Worm (Caenorhabditis elegans): ENCODE measurements around the gene pqbp-1.1.
A peak's percentile ranks its signal among the peaks of the same experiment; 100 is the strongest.

Gene pqbp-1.1

ce11 chrIV:240257-240754, 21.2 kb downstream of the pqbp-1.1 start, which contains the start of the genes fnta-1 and cogc-8 (continued):
- TF ChIP-seq ceh-31 (tag; optimal IDR thresholded peaks at IDR 0.05) (peak; percentile 12), hlh-15 (tag; optimal IDR thresholded peaks at IDR 0.05) (no peak), ttx-3 (tag; optimal IDR thresholded peaks at IDR 0.05) (no peak), ceh-6 (GFP tag; optimal IDR thresholded peaks at IDR 0.05) (no peak), hlh-8 (tag; optimal IDR thresholded peaks at IDR 0.05) (no peak)

ce11 chrIV:237350-237749, 24.1 kb downstream of the pqbp-1.1 start, which contains the start of gene ints-13:
ints-13 (minus strand) TSS chrIV:237450.
- TF ChIP-seq ceh-34 (tag; optimal IDR thresholded peaks at IDR 0.05), result no peak
- TF ChIP-seq unc-3 (GFP tag; conservative IDR thresholded peaks at IDR 0.05), result no peak
- no peak for TF ChIP-seq unc-3 (tag; optimal IDR thresholded peaks at IDR 0.05)
- TF ChIP-seq ttx-3 (tag; optimal IDR thresholded peaks at IDR 0.05), result no peak
- no peak for TF ChIP-seq fkh-6 (tag; optimal IDR thresholded peaks at IDR 0.05)
- TF ChIP-seq ceh-24 (tag; optimal IDR thresholded peaks at IDR 0.05), result no peak
- TF ChIP-seq fkh-10 (GFP tag; optimal IDR thresholded peaks at IDR 0.05), result no peak
- no peak for TF ChIP-seq ref-2 (tag; optimal IDR thresholded peaks at IDR 0.05)
- TF ChIP-seq pros-1 (tag; optimal IDR thresholded peaks at IDR 0.05), result no peak
- no peak for TF ChIP-seq ahr-1 (tag; optimal IDR thresholded peaks at IDR 0.05)
- no peak for TF ChIP-seq T23F11.4 (GFP tag; optimal IDR thresholded peaks at IDR 0.05)
- no peak for TF ChIP-seq nfya-1 (tag; optimal IDR thresholded peaks at IDR 0.05)
- no peak for TF ChIP-seq sox-4 (tag; optimal IDR thresholded peaks at IDR 0.05)
- TF ChIP-seq K02D7.2 (tag; optimal IDR thresholded peaks at IDR 0.05), result no peak
- TF ChIP-seq hlh-30 (tag; optimal IDR thresholded peaks at IDR 0.05; ENCODE audit: insufficient read depth), result no peak
- no peak for TF ChIP-seq che-1 (tag; optimal IDR thresholded peaks at IDR 0.05)
- TF ChIP-seq unc-42 (tag; optimal IDR thresholded peaks at IDR 0.05), result no peak
- no peak for TF ChIP-seq zip-5 (tag; optimal IDR thresholded peaks at IDR 0.05)
- no peak for TF ChIP-seq ceh-6 (GFP tag; optimal IDR thresholded peaks at IDR 0.05)
- TF ChIP-seq unc-86 (tag; optimal IDR thresholded peaks at IDR 0.05), result no peak

ce11 chrIV:236138-236537, 25.3 kb downstream of the pqbp-1.1 start:
- TF ChIP-seq ets-4 (tag; optimal IDR thresholded peaks at IDR 0.05) (no peak), ceh-22 (tag; optimal IDR thresholded peaks at IDR 0.05) (no peak), tbx-2 (tag; optimal IDR thresholded peaks at IDR 0.05) (no peak), npax-4 (tag; optimal IDR thresholded peaks at IDR 0.05) (no peak), Y22D7AL.16 (tag; optimal IDR thresholded peaks at IDR 0.05) (no peak), ztf-16 (tag; optimal IDR thresholded peaks at IDR 0.05) (no peak), odd-2 (tag; optimal IDR thresholded peaks at IDR 0.05) (no peak), ref-2 (tag; optimal IDR thresholded peaks at IDR 0.05) (no peak), fkh-6 (tag; optimal IDR thresholded peaks at IDR 0.05) (no peak), ceh-18 (tag; optimal IDR thresholded peaks at IDR 0.05) (no peak), C08G9.2 (tag; optimal IDR thresholded peaks at IDR 0.05) (no peak), hlh-8 (tag; optimal IDR thresholded peaks at IDR 0.05) (no peak), ceh-9 (tag; optimal IDR thresholded peaks at IDR 0.05) (no peak), ceh-45 (GFP tag; IDR thresholded peaks at IDR 0.05) (no peak), fax-1 (tag; optimal IDR thresholded peaks at IDR 0.05) (no peak), ceh-19 (GFP tag; optimal IDR thresholded peaks at IDR 0.05) (no peak), pax-1 (tag; optimal IDR thresholded peaks at IDR 0.05) (no peak), unc-55 (GFP tag; optimal IDR thresholded peaks at IDR 0.05) (no peak)

ce11 chrIV:231673-232072, 29.8 kb downstream of the pqbp-1.1 start, which contains the start of gene gtf-2H1:
gtf-2H1 (minus strand) TSS chrIV:231773.
- TF ChIP-seq lin-11 (tag; optimal IDR thresholded peaks at IDR 0.05) (no peak), nhr-11 (tag; optimal IDR thresholded peaks at IDR 0.05) (no peak), K02D7.2 (tag; optimal IDR thresholded peaks at IDR 0.05) (no peak), eyg-1 (tag; optimal IDR thresholded peaks at IDR 0.05) (no peak), fax-1 (tag; optimal IDR thresholded peaks at IDR 0.05) (no peak), ceh-45 (GFP tag; IDR thresholded peaks at IDR 0.05) (no peak), pha-4 (tag; optimal IDR thresholded peaks at IDR 0.05) (no peak), mec-3 (tag; optimal IDR thresholded peaks at IDR 0.05; ENCODE audit: borderline replicate concordance) (no peak), ceh-9 (tag; optimal IDR thresholded peaks at IDR 0.05) (no peak), unc-3 (GFP tag; conservative IDR thresholded peaks at IDR 0.05) (no peak), unc-3 (tag; optimal IDR thresholded peaks at IDR 0.05) (no peak), ceh-48 (tag; optimal IDR thresholded peaks at IDR 0.05) (no peak), ceh-2 (tag; optimal IDR thresholded peaks at IDR 0.05) (no peak), tbx-2 (tag; optimal IDR thresholded peaks at IDR 0.05) (no peak)

Data from whole organism, late embryonic.